Worm (Caenorhabditis elegans) whole organism, midembryonic: ENCODE measurements around the gene gst-16.
"Not testable (repeated sequence)": the region's sequence is repeated elsewhere in the genome, so short reads cannot be mapped to it uniquely, and the experiment has no call there.

ENCODE experiments used
- T22C8.4 ChIP-seq: fragments of 200-800 bp; sonication (Bioruptor generic); IDR thresholded peaks from 2 replicates; pipeline ENCODE4 v1.3.6; 2022; ENCODE audit warnings: missing genetic modification characterization, missing compliant biosample characterization
- cog-1 ChIP-seq: sonication (generic microtip); optimal IDR thresholded peaks from 2 replicates; lab custom pipeline; 2016; ENCODE audit warnings: missing genetic modification characterization, missing compliant biosample characterization
- flt-1 ChIP-seq: fragments of 200-800 bp; sonication (Bioruptor generic); IDR thresholded peaks from 2 replicates; pipeline ENCODE4 v1.3.6; 2022; ENCODE audit warnings: missing genetic modification characterization, missing compliant biosample characterization
- klf-2 ChIP-seq: fragments of 200-800 bp; sonication (Bioruptor generic); conservative IDR thresholded peaks from 2 replicates; pipeline ENCODE4 v1.3.6; 2022; ENCODE audit warnings: missing genetic modification reagents, missing genetic modification characterization, missing compliant biosample characterization
- med-1 ChIP-seq: sonication (generic microtip); optimal IDR thresholded peaks from 2 replicates; lab custom pipeline; 2017; ENCODE audit warnings: missing genetic modification characterization, mild to moderate bottlenecking, missing compliant biosample characterization, antibody characterized with exemption, missing genetic modification reagents; ENCODE audit not compliant: insufficient read depth
- ref-1 ChIP-seq: fragments of 200-800 bp; sonication (Bioruptor generic); conservative IDR thresholded peaks from 2 replicates; pipeline ENCODE4 v1.3.6; 2022; ENCODE audit warnings: missing genetic modification reagents, missing genetic modification characterization, missing compliant biosample characterization
- tab-1 ChIP-seq: fragments of 200-800 bp; sonication (Bioruptor generic); IDR thresholded peaks from 2 replicates; pipeline ENCODE4 v1.3.6; 2022; ENCODE audit warnings: missing genetic modification characterization, missing compliant biosample characterization

DNA sequence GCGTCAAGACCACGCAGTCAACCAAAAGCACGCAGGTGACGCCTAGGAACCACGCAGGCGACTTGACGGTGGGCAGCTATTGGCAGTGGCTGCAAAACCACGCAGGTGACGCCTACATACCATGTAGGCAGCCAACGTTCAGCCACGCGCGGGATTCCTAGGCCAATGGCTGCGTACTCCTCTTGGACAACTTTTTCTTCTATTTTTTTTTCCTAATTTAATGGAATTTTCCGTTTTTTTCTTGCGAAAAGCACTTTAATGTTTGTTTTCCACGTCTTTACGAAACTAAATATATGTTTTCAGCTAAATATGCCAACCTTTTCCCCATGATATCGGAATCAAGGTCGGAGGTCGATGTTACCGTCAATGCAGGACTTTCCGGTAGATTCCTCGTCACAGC, 30.5 kb upstream of the gst-16 start, which contains the start of gene C31C9.9:
- not testable (repeated sequence) for TF ChIP-seq ref-1 (GFP tag; lab: Robert Waterston, UW); cog-1 (tag; lab: Kevin White, UChicago); med-1 (GFP tag; lab: Kevin White, UChicago); flt-1 (GFP tag; lab: Robert Waterston, UW); tab-1 (GFP tag; lab: Robert Waterston, UW); T22C8.4 (GFP tag; lab: Robert Waterston, UW); klf-2 (GFP tag; lab: Robert Waterston, UW)
